Worm (Caenorhabditis elegans): ENCODE data around the gene sur-7.

Gene sur-7

ce11 chrX:16406632-16407031 lies 30.2 kb downstream of the sur-7 start:
- TF ChIP-seq zip-8 (tag; optimal IDR thresholded peaks at IDR 0.05) (no peak), nhr-28 (tag; optimal IDR thresholded peaks at IDR 0.05) (no peak), blmp-1 (tag; optimal IDR thresholded peaks at IDR 0.05) (no peak), drap-1 (GFP tag; optimal IDR thresholded peaks at IDR 0.05) (no peak), ceh-83 (GFP tag; optimal IDR thresholded peaks at IDR 0.05) (no peak), hlh-1 (tag; optimal IDR thresholded peaks at IDR 0.05) (no peak), nhr-76 (tag; optimal IDR thresholded peaks at IDR 0.05) (no peak), unc-120 (tag; optimal IDR thresholded peaks at IDR 0.05; ENCODE audit: poor library complexity, severe bottlenecking) (no peak), flh-1 (GFP tag; optimal IDR thresholded peaks at IDR 0.05) (no peak), sptf-1 (tag; optimal IDR thresholded peaks at IDR 0.05) (no peak), unc-39 (tag; optimal IDR thresholded peaks at IDR 0.05) (no peak), unc-62 (GFP tag; optimal IDR thresholded peaks at IDR 0.05) (no peak), mls-2 (tag; optimal IDR thresholded peaks at IDR 0.05) (no peak), ceh-39 (tag; optimal IDR thresholded peaks at IDR 0.05) (no peak), M03D4.4 (tag; optimal IDR thresholded peaks at IDR 0.05) (no peak)

- no peak for TF ChIP-seq mls-2 (tag; optimal IDR thresholded peaks at IDR 0.05)
- TF ChIP-seq mep-1 (tag; optimal IDR thresholded peaks at IDR 0.05), result no peak
- TF ChIP-seq lsy-2 (tag; optimal IDR thresholded peaks at IDR 0.05), result no peak
- no peak for TF ChIP-seq zip-8 (tag; optimal IDR thresholded peaks at IDR 0.05)
- TF ChIP-seq sptf-1 (tag; optimal IDR thresholded peaks at IDR 0.05), result no peak
- no peak for TF ChIP-seq ham-2 (GFP tag; optimal IDR thresholded peaks at IDR 0.05)
- TF ChIP-seq ceh-39 (tag; optimal IDR thresholded peaks at IDR 0.05), result no peak
- no peak for TF ChIP-seq flh-1 (GFP tag; optimal IDR thresholded peaks at IDR 0.05)
- TF ChIP-seq sem-2 (GFP tag; optimal IDR thresholded peaks at IDR 0.05), result no peak
- TF ChIP-seq nhr-28 (tag; optimal IDR thresholded peaks at IDR 0.05), result no peak
- TF ChIP-seq nhr-12 (tag; optimal IDR thresholded peaks at IDR 0.05), result no peak
- TF ChIP-seq elt-1 (tag; optimal IDR thresholded peaks at IDR 0.05; ENCODE audit: borderline replicate concordance, insufficient read depth), result no peak
- TF ChIP-seq pha-4 (tag; optimal IDR thresholded peaks at IDR 0.05), result no peak
These were observed 32.8 kb downstream of the sur-7 start for ce11 chrX:16409220-16409619.

- TF ChIP-seq nhr-237 (tag; optimal IDR thresholded peaks at IDR 0.05), result no peak
- TF ChIP-seq pha-4 (tag; optimal IDR thresholded peaks at IDR 0.05), result peak; percentile 63
These were observed 35.6 kb downstream of the sur-7 start for ce11 chrX:16411985-16412384.

- no peak for TF ChIP-seq sptf-1 (tag; optimal IDR thresholded peaks at IDR 0.05)
- no peak for TF ChIP-seq elt-1 (tag; optimal IDR thresholded peaks at IDR 0.05; ENCODE audit: borderline replicate concordance, insufficient read depth)
- no peak for TF ChIP-seq nhr-237 (tag; optimal IDR thresholded peaks at IDR 0.05)
- TF ChIP-seq sem-2 (GFP tag; optimal IDR thresholded peaks at IDR 0.05), result no peak
- no peak for TF ChIP-seq nhr-2 (tag; optimal IDR thresholded peaks at IDR 0.05)
- TF ChIP-seq nhr-12 (tag; optimal IDR thresholded peaks at IDR 0.05), result no peak
- TF ChIP-seq M03D4.4 (tag; optimal IDR thresholded peaks at IDR 0.05), result no peak
- no peak for TF ChIP-seq hlh-1 (tag; optimal IDR thresholded peaks at IDR 0.05)
- TF ChIP-seq ceh-39 (tag; optimal IDR thresholded peaks at IDR 0.05), result no peak
- TF ChIP-seq mab-5 (tag; optimal IDR thresholded peaks at IDR 0.05), result no peak
- TF ChIP-seq flh-1 (GFP tag; optimal IDR thresholded peaks at IDR 0.05), result no peak
These were observed 37.0 kb downstream of the sur-7 start for ce11 chrX:16413208-16413995.

ce11 chrX:16414572-16414971 lies 38.2 kb downstream of the sur-7 start:
- TF ChIP-seq M03D4.4 (tag; optimal IDR thresholded peaks at IDR 0.05), result peak; percentile 9
- TF ChIP-seq elt-1 (tag; optimal IDR thresholded peaks at IDR 0.05; ENCODE audit: borderline replicate concordance, insufficient read depth), result peak; percentile 8
- no peak for TF ChIP-seq ztf-11 (tag; optimal IDR thresholded peaks at IDR 0.05)
- no peak for TF ChIP-seq snpc-4 (tag; optimal IDR thresholded peaks at IDR 0.05)
- TF ChIP-seq sptf-1 (tag; optimal IDR thresholded peaks at IDR 0.05), result peak; percentile 54
- TF ChIP-seq cnd-1 (tag; optimal IDR thresholded peaks at IDR 0.05), result peak; percentile 21
- peak; percentile 94 for TF ChIP-seq nhr-2 (tag; optimal IDR thresholded peaks at IDR 0.05)
- no peak for TF ChIP-seq tbx-8 (GFP tag; optimal IDR thresholded peaks at IDR 0.05)
- TF ChIP-seq zip-8 (tag; optimal IDR thresholded peaks at IDR 0.05), result peak; percentile 25
- peak; percentile 60 for TF ChIP-seq ham-2 (GFP tag; optimal IDR thresholded peaks at IDR 0.05)
